Worm (Caenorhabditis elegans) whole organism, L2 larva: ENCODE results near the gene col-148.

Experiments used
- R02D3.7 ChIP-seq: fragments of 150-350 bp; optimal IDR thresholded peaks from 2 replicates; lab custom pipeline; 2014; ENCODE audit warnings: missing biosample characterization, missing genetic modification characterization
- ZK546.5 ChIP-seq: sonication (generic microtip); optimal IDR thresholded peaks from 2 replicates; lab custom pipeline; 2017; ENCODE audit warnings: missing biosample characterization, missing genetic modification characterization
- alr-1 ChIP-seq: fragments of 150-350 bp; optimal IDR thresholded peaks from 2 replicates; lab custom pipeline; 2014; ENCODE audit warnings: missing biosample characterization, missing genetic modification characterization
- ama-1 ChIP-seq: fragments of 150-350 bp; optimal IDR thresholded peaks from 2 replicates; lab custom pipeline; 2018; ENCODE audit warnings: inconsistent platforms
- ceh-82 ChIP-seq: fragments of 150-350 bp; optimal IDR thresholded peaks from 2 replicates; lab custom pipeline; 2014; ENCODE audit warnings: missing biosample characterization, missing genetic modification characterization
- crh-2 ChIP-seq: sonication (generic microtip); optimal IDR thresholded peaks from 2 replicates; lab custom pipeline; 2017; ENCODE audit warnings: missing biosample characterization, missing genetic modification characterization
- egl-27 ChIP-seq: sonication (generic microtip); optimal IDR thresholded peaks from 3 replicates; lab custom pipeline; 2017; ENCODE audit warnings: missing biosample characterization, missing genetic modification reagents, missing genetic modification characterization
- fos-1 ChIP-seq: fragments of 150-350 bp; optimal IDR thresholded peaks from 2 replicates; lab custom pipeline; 2014; ENCODE audit warnings: missing biosample characterization, missing genetic modification characterization
- nhr-25 ChIP-seq: fragments of 150-350 bp; sonication (generic microtip); optimal IDR thresholded peaks from 3 replicates; lab custom pipeline; 2014; ENCODE audit warnings: missing biosample characterization, missing genetic modification characterization
- nhr-77 ChIP-seq: fragments of 150-350 bp; optimal IDR thresholded peaks from 2 replicates; lab custom pipeline; 2014; ENCODE audit warnings: missing biosample characterization, missing genetic modification characterization
- snpc-4 ChIP-seq: fragments of 150-350 bp; optimal IDR thresholded peaks from 2 replicates; lab custom pipeline; 2014; ENCODE audit warnings: missing biosample characterization, missing genetic modification characterization
- unc-39 ChIP-seq: fragments of 150-350 bp; optimal IDR thresholded peaks from 2 replicates; lab custom pipeline; 2014; ENCODE audit warnings: missing biosample characterization, missing genetic modification characterization
- unc-62 ChIP-seq: fragments of 150-350 bp; optimal IDR thresholded peaks from 2 replicates; lab custom pipeline; 2014; ENCODE audit warnings: missing biosample characterization, missing genetic modification reagents, missing genetic modification characterization

DNA sequence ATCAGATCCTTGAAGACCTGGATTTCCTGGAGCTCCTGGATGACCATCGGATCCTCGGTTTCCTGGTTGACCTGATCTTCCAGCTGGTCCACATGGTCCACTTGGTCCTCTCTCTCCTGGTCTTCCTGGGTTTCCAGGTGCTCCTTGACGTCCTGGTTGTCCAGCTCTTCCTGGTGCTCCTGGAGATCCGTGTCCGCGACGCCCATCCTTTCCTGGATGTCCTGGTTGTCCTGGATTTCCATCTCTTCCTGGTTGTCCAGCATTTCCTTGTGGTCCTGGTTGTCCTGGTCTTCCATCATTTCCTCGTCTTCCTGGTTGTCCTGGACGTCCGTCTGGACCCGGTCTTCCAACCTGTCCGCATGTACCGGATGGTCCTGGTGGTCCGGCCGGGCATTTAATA lies 50.3 kb downstream of the col-148 start:
- TF ChIP-seq unc-62 (GFP tag; lab: Kevin White, UChicago) (no peak), R02D3.7 (tag; lab: Kevin White, UChicago) (no peak), fos-1 (tag; lab: Kevin White, UChicago) (no peak), crh-2 (no peak), snpc-4 (tag; lab: Kevin White, UChicago) (no peak), nhr-25 (no peak), ama-1 (lab: Kevin White, UChicago) (no peak), ZK546.5 (tag; lab: Kevin White, UChicago) (no peak), ceh-82 (tag; lab: Kevin White, UChicago) (no peak), nhr-77 (tag; lab: Kevin White, UChicago) (no peak), unc-39 (tag; lab: Kevin White, UChicago) (no peak), alr-1 (no peak), egl-27 (tag; lab: Kevin White, UChicago) (no peak)
